Worm (Caenorhabditis elegans): ENCODE data around the gene mak-2.
A peak's percentile ranks its signal among the peaks of the same experiment; 100 is the strongest.

ce11 chrIV:884707-885394, at the start of gene mak-2:
- TF ChIP-seq ZK546.5 (tag; optimal IDR thresholded peaks at IDR 0.05), result no peak
- TF ChIP-seq T20F7.1 (GFP tag; optimal IDR thresholded peaks at IDR 0.05), result no peak
- peak in 1 of 2 experiments; percentile 98 for TF ChIP-seq unc-62 (GFP tag; optimal IDR thresholded peaks at IDR 0.05 in 1 of 2)
- TF ChIP-seq unc-62 (tag; optimal IDR thresholded peaks at IDR 0.05), result no peak
